Worm (Caenorhabditis elegans) whole organism, L3 larva: ENCODE data around the gene R10F2.4.

ENCODE experiments used
- R02D3.7 ChIP-seq: fragments of 150-350 bp; optimal IDR thresholded peaks from 2 replicates; lab custom pipeline; 2014; ENCODE audit warnings: missing biosample characterization, missing genetic modification characterization
- ZK546.5 ChIP-seq: sonication (generic microtip); optimal IDR thresholded peaks from 2 replicates; lab custom pipeline; 2017; ENCODE audit warnings: missing biosample characterization, missing genetic modification characterization
- aly-2 ChIP-seq: fragments of 150-350 bp; optimal IDR thresholded peaks from 2 replicates; lab custom pipeline; 2014; ENCODE audit warnings: missing biosample characterization, missing genetic modification characterization
- ceh-16 ChIP-seq: sonication (generic microtip); optimal IDR thresholded peaks from 2 replicates; lab custom pipeline; 2017; ENCODE audit warnings: missing biosample characterization, missing genetic modification characterization
- ceh-28 ChIP-seq: fragments of 150-350 bp; optimal IDR thresholded peaks from 2 replicates; lab custom pipeline; 2014; ENCODE audit warnings: missing biosample characterization, missing genetic modification reagents, missing genetic modification characterization
- daf-12 ChIP-seq: fragments of 150-350 bp; optimal IDR thresholded peaks from 2 replicates; lab custom pipeline; 2014; ENCODE audit warnings: missing biosample characterization, missing genetic modification reagents, missing genetic modification characterization
- elt-2 ChIP-seq: sonication (generic microtip); optimal IDR thresholded peaks from 2 replicates; lab custom pipeline; 2016; ENCODE audit warnings: missing genetic modification reagents, mild to moderate bottlenecking, missing genetic modification characterization, missing compliant biosample characterization
- elt-3 ChIP-seq, 3 experiments: fragments of 150-350 bp in 1 of 3; sonication (generic microtip) in 2 of 3; optimal IDR thresholded peaks; 2 replicates in 2 of 3; 4 replicates in 1 of 3; lab custom pipeline; 2014 to 2017; ENCODE audit warnings: missing biosample characterization in 3 of 3, missing genetic modification characterization in 3 of 3
- eor-1 ChIP-seq, 2 experiments: fragments of 150-350 bp; optimal IDR thresholded peaks; 2 replicates each; lab custom pipeline; 2014 to 2018; ENCODE audit warnings: missing biosample characterization in 2 of 2, missing genetic modification characterization in 2 of 2
- fkh-10 ChIP-seq: sonication (generic microtip); optimal IDR thresholded peaks from 2 replicates; lab custom pipeline; 2017; ENCODE audit warnings: missing biosample characterization, missing genetic modification reagents, missing genetic modification characterization
- fkh-2 ChIP-seq: fragments of 150-350 bp; optimal IDR thresholded peaks from 2 replicates; lab custom pipeline; 2014; ENCODE audit warnings: missing biosample characterization, missing genetic modification reagents, missing genetic modification characterization
- hmg-11 ChIP-seq: sonication (generic microtip); optimal IDR thresholded peaks from 2 replicates; lab custom pipeline; 2016; ENCODE audit warnings: missing genetic modification characterization, missing compliant biosample characterization
- jun-1 ChIP-seq: fragments of 150-350 bp; optimal IDR thresholded peaks from 2 replicates; lab custom pipeline; 2014; ENCODE audit warnings: missing biosample characterization, missing genetic modification reagents, missing genetic modification characterization
- lin-39 ChIP-seq: fragments of 150-350 bp; optimal IDR thresholded peaks from 2 replicates; lab custom pipeline; 2018; ENCODE audit warnings: missing biosample characterization, missing genetic modification reagents, missing genetic modification characterization
- lsy-12 ChIP-seq: sonication (generic microtip); optimal IDR thresholded peaks from 2 replicates; lab custom pipeline; 2016; ENCODE audit warnings: mild to moderate bottlenecking, missing genetic modification characterization, missing compliant biosample characterization
- nfya-1 ChIP-seq: sonication (generic microtip); optimal IDR thresholded peaks from 2 replicates; lab custom pipeline; 2017; ENCODE audit warnings: missing genetic modification characterization, mild to moderate bottlenecking, missing compliant biosample characterization, antibody characterized with exemption, moderate library complexity; ENCODE audit not compliant: insufficient read depth
- nhr-11 ChIP-seq: fragments of 150-350 bp; optimal IDR thresholded peaks from 2 replicates; lab custom pipeline; 2014; ENCODE audit warnings: missing biosample characterization, missing genetic modification characterization
- nhr-12 ChIP-seq: fragments of 150-350 bp; optimal IDR thresholded peaks from 2 replicates; lab custom pipeline; 2014; ENCODE audit warnings: missing biosample characterization, missing genetic modification characterization
- nhr-23 ChIP-seq: fragments of 150-350 bp; optimal IDR thresholded peaks from 2 replicates; lab custom pipeline; 2014; ENCODE audit warnings: missing biosample characterization, missing genetic modification reagents, missing genetic modification characterization
- nhr-25 ChIP-seq: sonication (generic microtip); optimal IDR thresholded peaks from 2 replicates; lab custom pipeline; 2017; ENCODE audit warnings: missing biosample characterization, missing genetic modification characterization
- nhr-28 ChIP-seq: fragments of 150-350 bp; optimal IDR thresholded peaks from 2 replicates; lab custom pipeline; 2014; ENCODE audit warnings: missing biosample characterization, missing genetic modification characterization
- nhr-67 ChIP-seq: fragments of 150-350 bp; optimal IDR thresholded peaks from 2 replicates; lab custom pipeline; 2014; ENCODE audit warnings: missing biosample characterization, missing genetic modification characterization
- nhr-77 ChIP-seq: fragments of 150-350 bp; optimal IDR thresholded peaks from 2 replicates; lab custom pipeline; 2014; ENCODE audit warnings: missing biosample characterization, missing genetic modification characterization
- pha-4 ChIP-seq: fragments of 150-350 bp; optimal IDR thresholded peaks from 2 replicates; lab custom pipeline; 2014; ENCODE audit warnings: missing biosample characterization, missing genetic modification reagents, missing genetic modification characterization
- pqm-1 ChIP-seq: fragments of 150-350 bp; optimal IDR thresholded peaks from 2 replicates; lab custom pipeline; 2017; ENCODE audit warnings: missing biosample characterization, missing genetic modification characterization, inconsistent platforms
- sea-2 ChIP-seq: fragments of 150-350 bp; sonication (generic microtip); optimal IDR thresholded peaks from 4 replicates; lab custom pipeline; 2014; ENCODE audit warnings: missing biosample characterization, missing genetic modification reagents, missing genetic modification characterization
- skn-1 ChIP-seq: fragments of 150-350 bp; optimal IDR thresholded peaks from 2 replicates; lab custom pipeline; 2014; ENCODE audit warnings: missing biosample characterization, missing genetic modification characterization
- tbx-2 ChIP-seq: sonication (generic microtip); optimal IDR thresholded peaks from 2 replicates; lab custom pipeline; 2016; ENCODE audit warnings: mild to moderate bottlenecking, missing genetic modification characterization, missing compliant biosample characterization
- unc-39 ChIP-seq: sonication (generic microtip); optimal IDR thresholded peaks from 4 replicates; lab custom pipeline; 2017; ENCODE audit warnings: missing biosample characterization, missing genetic modification characterization
- ztf-11 ChIP-seq: fragments of 150-350 bp; optimal IDR thresholded peaks from 2 replicates; lab custom pipeline; 2014; ENCODE audit warnings: missing biosample characterization, missing genetic modification characterization

Gene R10F2.4

ce11 chrIII:2946626-2947168, 23.8 kb upstream of the R10F2.4 start, which contains the start of gene H05C05.1:
Gene H05C05.1 (plus strand): TSS chrIII:2947118.
- TF ChIP-seq aly-2 (tag; lab: Kevin White, UChicago) (no peak), nhr-67 (tag; lab: Kevin White, UChicago) (no peak), tbx-2 (tag; lab: Kevin White, UChicago) (no peak), ceh-16 (tag; lab: Kevin White, UChicago) (no peak), ZK546.5 (no peak), nhr-28 (no peak), R02D3.7 (no peak), daf-12 (no peak), hmg-11 (no peak)

- no peak for TF ChIP-seq fkh-2 (tag; lab: Kevin White, UChicago)
These were observed 23.2 kb upstream of the R10F2.4 start, which contains the start of gene H05C05.4 for ce11 chrIII:2946101-2946500. Gene H05C05.4 (minus strand): TSS chrIII:2946201.

ce11 chrIII:2943995-2944394, 21.1 kb upstream of the R10F2.4 start, which contains the start of gene R10F2.6:
Gene R10F2.6 (minus strand): TSS chrIII:2944095.
- TF ChIP-seq fkh-2 (tag; lab: Kevin White, UChicago) (no peak), ZK546.5 (no peak), lin-39 (tag; lab: Kevin White, UChicago) (no peak), ceh-28 (no peak), jun-1 (tag; lab: Kevin White, UChicago) (no peak), hmg-11 (no peak), nhr-23 (tag; lab: Kevin White, UChicago) (no peak), fkh-10 (GFP tag; lab: Kevin White, UChicago) (no peak), nhr-25 (no peak), pha-4 (tag; lab: Kevin White, UChicago) (no peak), skn-1 (tag; lab: Kevin White, UChicago) (no peak), elt-2 (no peak), nhr-12 (tag; lab: Kevin White, UChicago) (no peak), daf-12 (no peak), sea-2 (GFP tag; lab: Kevin White, UChicago) (no peak), pqm-1 (tag; lab: Kevin White, UChicago) (no peak), lsy-12 (tag; lab: Kevin White, UChicago) (no peak), aly-2 (tag; lab: Kevin White, UChicago) (no peak), unc-39 (tag; lab: Kevin White, UChicago) (no peak)
- TF ChIP-seq, all 47 proteins: peak for 0

- TF ChIP-seq nhr-12 (tag; lab: Kevin White, UChicago) (no peak), aly-2 (tag; lab: Kevin White, UChicago) (no peak), nhr-67 (tag; lab: Kevin White, UChicago) (no peak)
- TF ChIP-seq, all 47 proteins: peak for 0
These were observed 18.7 kb upstream of the R10F2.4 start for ce11 chrIII:2941578-2941977.

ce11 chrIII:2937780-2938179, 14.9 kb upstream of the R10F2.4 start:
- no peak for TF ChIP-seq elt-3 (tag; optimal IDR thresholded peaks at IDR 0.05; lab: Kevin White, UChicago)
- no peak for TF ChIP-seq tbx-2 (tag; lab: Kevin White, UChicago)
- TF ChIP-seq fkh-10 (GFP tag; lab: Kevin White, UChicago): no peak
- TF ChIP-seq pqm-1 (tag; lab: Kevin White, UChicago): no peak
- TF ChIP-seq ceh-28: no peak
- TF ChIP-seq nfya-1 (tag; lab: Kevin White, UChicago): no peak
- no peak for TF ChIP-seq nhr-77 (tag; lab: Kevin White, UChicago)
- TF ChIP-seq ztf-11 (tag; lab: Kevin White, UChicago): no peak
- TF ChIP-seq eor-1 (tag; optimal IDR thresholded peaks at IDR 0.05; lab: Kevin White, UChicago): no peak

- TF ChIP-seq fkh-10 (GFP tag; lab: Kevin White, UChicago) (no peak), pqm-1 (tag; lab: Kevin White, UChicago) (no peak), lsy-12 (tag; lab: Kevin White, UChicago) (no peak), nhr-11 (no peak)
These were observed 1.7 kb upstream of the R10F2.4 start, which contains the start of gene R10F2.5 for ce11 chrIII:2924658-2925057. Gene R10F2.5 (minus strand): TSS chrIII:2924758.
